Worm (Caenorhabditis elegans): ENCODE data around the gene egl-9.

ce11 chrV:10468190-10468589 is at the start of gene egl-9:
- no peak for TF ChIP-seq klf-2 (GFP tag; conservative IDR thresholded peaks at IDR 0.05)
- no peak for TF ChIP-seq flt-1 (GFP tag; IDR thresholded peaks at IDR 0.05)
- no peak for TF ChIP-seq tab-1 (GFP tag; IDR thresholded peaks at IDR 0.05)
- no peak for TF ChIP-seq ref-1 (GFP tag; conservative IDR thresholded peaks at IDR 0.05)
- no peak for TF ChIP-seq med-1 (GFP tag; optimal IDR thresholded peaks at IDR 0.05; ENCODE audit: insufficient read depth)
- TF ChIP-seq cog-1 (tag; optimal IDR thresholded peaks at IDR 0.05), result no peak

Measured in whole organism, midembryonic.